Worm (Caenorhabditis elegans) whole organism, mixed stage, embryonic: ENCODE measurements around the gene srh-33.

Experiments used
- M03D4.4 ChIP-seq: sonication (generic microtip); optimal IDR thresholded peaks from 2 replicates; lab custom pipeline; 2017; ENCODE audit warnings: mild to moderate bottlenecking, missing genetic modification characterization, missing compliant biosample characterization
- bed-3 ChIP-seq: fragments of 200-800 bp; sonication (Bioruptor generic); optimal IDR thresholded peaks from 3 replicates; lab custom pipeline; 2018; ENCODE audit warnings: mild to moderate bottlenecking, missing genetic modification characterization, moderate library complexity, missing compliant biosample characterization
- blmp-1 ChIP-seq: fragments of 150-350 bp; optimal IDR thresholded peaks from 2 replicates; lab custom pipeline; 2014; ENCODE audit warnings: missing biosample characterization, missing genetic modification characterization
- ceh-43 ChIP-seq: fragments of 200-800 bp; sonication (Bioruptor generic); optimal IDR thresholded peaks from 2 replicates; lab custom pipeline; 2018; ENCODE audit warnings: mild to moderate bottlenecking, missing genetic modification characterization, moderate library complexity, missing compliant biosample characterization
- ceh-83 ChIP-seq: fragments of 200-800 bp; sonication (Bioruptor generic); optimal IDR thresholded peaks from 2 replicates; lab custom pipeline; 2018; ENCODE audit warnings: mild to moderate bottlenecking, missing genetic modification characterization, missing compliant biosample characterization
- ces-1 ChIP-seq: fragments of 150-350 bp; optimal IDR thresholded peaks from 2 replicates; lab custom pipeline; 2014; ENCODE audit warnings: missing biosample characterization, missing genetic modification reagents, missing genetic modification characterization
- cnd-1 ChIP-seq: fragments of 200-800 bp; sonication (Bioruptor generic); optimal IDR thresholded peaks from 2 replicates; lab custom pipeline; 2018; ENCODE audit warnings: mild to moderate bottlenecking, missing genetic modification characterization, missing compliant biosample characterization
- drap-1 ChIP-seq: fragments of 200-800 bp; sonication (Bioruptor generic); optimal IDR thresholded peaks from 3 replicates; lab custom pipeline; 2018; ENCODE audit warnings: mild to moderate bottlenecking, missing genetic modification characterization, missing compliant biosample characterization
- elt-1 ChIP-seq: sonication (generic microtip); optimal IDR thresholded peaks from 2 replicates; lab custom pipeline; 2017; ENCODE audit warnings: missing genetic modification characterization, mild to moderate bottlenecking, missing compliant biosample characterization, antibody characterized with exemption, moderate library complexity, borderline replicate concordance; ENCODE audit not compliant: insufficient read depth
- elt-3 ChIP-seq: fragments of 150-350 bp; optimal IDR thresholded peaks from 2 replicates; lab custom pipeline; 2014; ENCODE audit warnings: missing biosample characterization, missing genetic modification characterization
- ham-2 ChIP-seq: fragments of 200-800 bp; sonication (Bioruptor generic); optimal IDR thresholded peaks from 2 replicates; lab custom pipeline; 2018; ENCODE audit warnings: mild to moderate bottlenecking, missing genetic modification characterization, missing compliant biosample characterization
- hlh-1 ChIP-seq: fragments of 150-350 bp; optimal IDR thresholded peaks from 2 replicates; lab custom pipeline; 2014; ENCODE audit warnings: missing biosample characterization, missing genetic modification reagents, missing genetic modification characterization
- lin-13 ChIP-seq: fragments of 150-350 bp; optimal IDR thresholded peaks from 2 replicates; lab custom pipeline; 2014; ENCODE audit warnings: missing biosample characterization, missing genetic modification characterization
- lin-32 ChIP-seq: fragments of 200-800 bp; sonication (Bioruptor generic); optimal IDR thresholded peaks from 2 replicates; lab custom pipeline; 2018; ENCODE audit warnings: mild to moderate bottlenecking, missing genetic modification characterization, missing compliant biosample characterization
- lsy-2 ChIP-seq: fragments of 150-350 bp; optimal IDR thresholded peaks from 2 replicates; lab custom pipeline; 2014; ENCODE audit warnings: missing biosample characterization, missing genetic modification characterization
- mab-5 ChIP-seq: fragments of 150-350 bp; optimal IDR thresholded peaks from 2 replicates; lab custom pipeline; 2014; ENCODE audit warnings: missing biosample characterization, missing genetic modification characterization
- mls-2 ChIP-seq: sonication (generic microtip); optimal IDR thresholded peaks from 2 replicates; lab custom pipeline; 2016; ENCODE audit warnings: mild to moderate bottlenecking, missing genetic modification characterization, moderate library complexity, missing compliant biosample characterization
- nhr-12 ChIP-seq: fragments of 150-350 bp; optimal IDR thresholded peaks from 2 replicates; lab custom pipeline; 2014; ENCODE audit warnings: missing biosample characterization, missing genetic modification characterization
- nhr-2 ChIP-seq: fragments of 150-350 bp; optimal IDR thresholded peaks from 2 replicates; lab custom pipeline; 2014; ENCODE audit warnings: missing biosample characterization, missing genetic modification characterization
- nhr-237 ChIP-seq: fragments of 150-350 bp; optimal IDR thresholded peaks from 2 replicates; lab custom pipeline; 2014; ENCODE audit warnings: missing biosample characterization, missing genetic modification characterization
- nhr-28 ChIP-seq: fragments of 150-350 bp; optimal IDR thresholded peaks from 2 replicates; lab custom pipeline; 2014; ENCODE audit warnings: missing biosample characterization, missing genetic modification characterization
- nhr-76 ChIP-seq: sonication (generic microtip); optimal IDR thresholded peaks from 2 replicates; lab custom pipeline; 2017; ENCODE audit warnings: missing biosample characterization, missing genetic modification characterization
- pha-4 ChIP-seq: fragments of 150-350 bp; optimal IDR thresholded peaks from 2 replicates; lab custom pipeline; 2018; ENCODE audit warnings: missing biosample characterization, missing genetic modification reagents, missing genetic modification characterization
- sem-2 ChIP-seq: fragments of 200-800 bp; sonication (Bioruptor generic); optimal IDR thresholded peaks from 2 replicates; lab custom pipeline; 2018; ENCODE audit warnings: mild to moderate bottlenecking, missing genetic modification characterization, missing compliant biosample characterization
- snpc-4 ChIP-seq: fragments of 150-350 bp; optimal IDR thresholded peaks from 2 replicates; lab custom pipeline; 2014; ENCODE audit warnings: missing biosample characterization, missing genetic modification characterization
- sptf-1 ChIP-seq: sonication (generic microtip); optimal IDR thresholded peaks from 2 replicates; lab custom pipeline; 2017; ENCODE audit warnings: mild to moderate bottlenecking, missing genetic modification characterization, moderate library complexity, missing compliant biosample characterization
- tbx-8 ChIP-seq: fragments of 200-800 bp; sonication (Bioruptor generic); optimal IDR thresholded peaks from 2 replicates; lab custom pipeline; 2018; ENCODE audit warnings: mild to moderate bottlenecking, missing genetic modification characterization, moderate library complexity, missing compliant biosample characterization
- unc-120 ChIP-seq: sonication (generic microtip); optimal IDR thresholded peaks from 2 replicates; lab custom pipeline; 2017; ENCODE audit warnings: missing genetic modification characterization, missing compliant biosample characterization; ENCODE audit not compliant: poor library complexity, severe bottlenecking
- unc-39 ChIP-seq: fragments of 150-350 bp; optimal IDR thresholded peaks from 2 replicates; lab custom pipeline; 2014; ENCODE audit warnings: missing biosample characterization, missing genetic modification characterization
- unc-62 ChIP-seq: fragments of 150-350 bp; optimal IDR thresholded peaks from 2 replicates; lab custom pipeline; 2014; ENCODE audit warnings: missing biosample characterization, missing genetic modification reagents, missing genetic modification characterization
- zip-8 ChIP-seq: fragments of 150-350 bp; optimal IDR thresholded peaks from 2 replicates; lab custom pipeline; 2014; ENCODE audit warnings: missing biosample characterization, missing genetic modification characterization
- ztf-11 ChIP-seq: fragments of 150-350 bp; optimal IDR thresholded peaks from 2 replicates; lab custom pipeline; 2014; ENCODE audit warnings: missing biosample characterization, missing genetic modification characterization

The srh-33 gene

ce11 chrV:404210-404669 lies 38.9 kb downstream of the srh-33 start, which contains the start of gene nhr-252:
nhr-252 (plus strand) TSS chrV:404619.
- no peak for TF ChIP-seq nhr-12 (tag; lab: Kevin White, UChicago)
- TF ChIP-seq drap-1 (GFP tag; lab: Kevin White, UChicago): no peak
- no peak for TF ChIP-seq hlh-1 (tag; lab: Kevin White, UChicago)
- TF ChIP-seq blmp-1: no peak
- TF ChIP-seq unc-39 (tag; lab: Kevin White, UChicago): no peak
- TF ChIP-seq nhr-28 (tag; lab: Kevin White, UChicago): no peak
- no peak for TF ChIP-seq elt-1 (tag; lab: Kevin White, UChicago)
- TF ChIP-seq ces-1 (GFP tag; lab: Kevin White, UChicago): no peak
- no peak for TF ChIP-seq ztf-11
- no peak for TF ChIP-seq bed-3 (GFP tag; lab: Kevin White, UChicago)
- no peak for TF ChIP-seq lin-32 (GFP tag; lab: Kevin White, UChicago)
- TF ChIP-seq sptf-1: no peak
- no peak for TF ChIP-seq lsy-2 (tag; lab: Kevin White, UChicago)

DNA sequence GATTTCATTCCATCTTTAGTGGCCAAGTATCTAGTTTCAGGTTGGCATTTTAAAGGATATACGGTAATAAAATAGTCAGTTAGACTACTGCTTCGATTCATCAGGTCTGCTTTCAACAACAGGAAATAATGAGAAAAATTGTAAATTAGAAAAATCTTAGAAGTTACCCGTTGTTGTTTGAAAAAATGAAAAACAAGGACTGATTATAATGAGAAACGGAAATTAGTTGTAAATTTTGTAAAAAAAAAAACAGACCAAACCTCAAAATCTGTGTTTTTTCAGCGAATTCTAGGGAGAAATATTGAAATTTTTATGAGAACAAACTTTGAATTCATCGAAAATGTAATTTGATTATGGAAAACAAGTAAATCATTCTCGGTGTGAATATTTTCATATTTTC lies 40.1 kb downstream of the srh-33 start, which contains the start of gene srh-62:
TSS of gene srh-62 (minus strand) at position 101 of the 400 bp plus-strand sequence.
- TF ChIP-seq sem-2 (GFP tag; lab: Kevin White, UChicago) (no peak), sptf-1 (no peak), lin-32 (GFP tag; lab: Kevin White, UChicago) (no peak), bed-3 (GFP tag; lab: Kevin White, UChicago) (no peak), tbx-8 (GFP tag; lab: Kevin White, UChicago) (no peak), nhr-28 (tag; lab: Kevin White, UChicago) (no peak), snpc-4 (tag; lab: Kevin White, UChicago) (no peak), ham-2 (GFP tag; lab: Kevin White, UChicago) (no peak), ztf-11 (no peak), drap-1 (GFP tag; lab: Kevin White, UChicago) (no peak), elt-3 (tag; lab: Kevin White, UChicago) (no peak), nhr-76 (tag; lab: Kevin White, UChicago) (no peak), mab-5 (no peak), pha-4 (tag; lab: Kevin White, UChicago) (no peak), ceh-43 (GFP tag; lab: Kevin White, UChicago) (no peak), mls-2 (tag; lab: Kevin White, UChicago) (no peak), lsy-2 (tag; lab: Kevin White, UChicago) (no peak), hlh-1 (tag; lab: Kevin White, UChicago) (no peak), elt-1 (tag; lab: Kevin White, UChicago) (no peak), nhr-237 (no peak)

ce11 chrV:399721-400120 lies 43.4 kb downstream of the srh-33 start, which contains the start of gene scl-27:
scl-27 (plus strand) TSS chrV:400021.
- TF ChIP-seq nhr-237: no peak
- no peak for TF ChIP-seq mab-5
- TF ChIP-seq zip-8 (tag; lab: Kevin White, UChicago): no peak
- TF ChIP-seq unc-120: no peak
- no peak for TF ChIP-seq ces-1 (GFP tag; lab: Kevin White, UChicago)
- no peak for TF ChIP-seq pha-4 (tag; lab: Kevin White, UChicago)
- TF ChIP-seq blmp-1: no peak
- no peak for TF ChIP-seq lsy-2 (tag; lab: Kevin White, UChicago)

DNA sequence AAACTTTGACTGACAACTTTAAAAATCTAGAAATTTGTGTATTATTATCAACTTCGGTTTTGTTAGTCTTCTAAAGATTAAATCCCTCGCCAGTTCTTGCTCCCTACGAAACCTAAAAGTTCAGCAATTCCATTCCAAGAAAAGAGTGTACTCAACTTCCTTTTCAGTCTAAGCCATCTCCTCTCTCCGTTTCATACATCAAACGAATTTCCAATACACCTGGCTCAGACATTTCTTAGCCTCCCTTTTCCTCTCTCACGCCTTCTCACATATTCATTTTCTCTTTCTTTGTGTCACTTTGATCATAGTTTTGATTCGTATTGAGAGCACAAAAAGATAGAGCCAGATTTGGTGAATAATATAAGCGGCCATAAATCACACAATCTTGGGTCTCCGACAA lies 46.8 kb downstream of the srh-33 start, which contains the start of gene nhr-253:
TSS of gene nhr-253 (plus strand) at position 285 of the 400 bp plus-strand sequence.
- TF ChIP-seq lin-13: no peak
- TF ChIP-seq unc-120: no peak
- TF ChIP-seq bed-3 (GFP tag; lab: Kevin White, UChicago): no peak
- TF ChIP-seq ham-2 (GFP tag; lab: Kevin White, UChicago): no peak
- TF ChIP-seq cnd-1 (tag; lab: Kevin White, UChicago): no peak
- TF ChIP-seq unc-62 (GFP tag; lab: Kevin White, UChicago): no peak
- TF ChIP-seq hlh-1 (tag; lab: Kevin White, UChicago): no peak
- no peak for TF ChIP-seq sem-2 (GFP tag; lab: Kevin White, UChicago)
- no peak for TF ChIP-seq ceh-83 (GFP tag; lab: Kevin White, UChicago)
- no peak for TF ChIP-seq ztf-11
- TF ChIP-seq nhr-2 (tag; lab: Kevin White, UChicago): no peak
- no peak for TF ChIP-seq mls-2 (tag; lab: Kevin White, UChicago)
- no peak for TF ChIP-seq elt-3 (tag; lab: Kevin White, UChicago)
- TF ChIP-seq zip-8 (tag; lab: Kevin White, UChicago): no peak
- no peak for TF ChIP-seq elt-1 (tag; lab: Kevin White, UChicago)
- TF ChIP-seq M03D4.4 (tag; lab: Kevin White, UChicago): no peak
- no peak for TF ChIP-seq blmp-1
